Fruit fly (Drosophila melanogaster) whole organism, embryonic: Measurements from ENCODE around the gene CG31661.

ENCODE experiments used
- CG16779 ChIP-seq: fragments of 200-800 bp; sonication (Bioruptor generic); IDR thresholded peaks from 2 replicates; pipeline ENCODE4 v1.3.6; 2022; ENCODE audit warnings: missing biosample characterization, missing genetic modification characterization
- Dek ChIP-seq: fragments of 200-800 bp; sonication (Bioruptor generic); optimal IDR thresholded peaks from 3 replicates; lab custom pipeline; 2019; ENCODE audit warnings: missing biosample characterization, mild to moderate bottlenecking, missing genetic modification characterization, moderate library complexity
- NC2β ChIP-seq: fragments of 200-800 bp; sonication (Bioruptor generic); optimal IDR thresholded peaks from 2 replicates; lab custom pipeline; 2016; ENCODE audit warnings: missing biosample characterization, missing genetic modification characterization
- fru ChIP-seq: fragments of >200 bp; optimal IDR thresholded peaks from 2 replicates; lab custom pipeline; 2017
- odd ChIP-seq: fragments of 200-800 bp; sonication (Bioruptor generic); optimal IDR thresholded peaks from 2 replicates; lab custom pipeline; 2017; ENCODE audit warnings: missing biosample characterization, mild to moderate bottlenecking, missing genetic modification characterization
- shn ChIP-seq: fragments of 200-800 bp; sonication (Bioruptor generic); optimal IDR thresholded peaks from 3 replicates; lab custom pipeline; 2016; ENCODE audit warnings: missing biosample characterization, missing genetic modification characterization
- ssp ChIP-seq: fragments of 200-800 bp; sonication (Bioruptor generic); IDR thresholded peaks from 2 replicates; pipeline ENCODE4 v1.3.6; 2022; ENCODE audit warnings: missing biosample characterization, missing genetic modification characterization
- twi ChIP-seq: fragments of 200-800 bp; optimal IDR thresholded peaks from 2 replicates; lab custom pipeline; 2019; ENCODE audit warnings: missing biosample characterization, mild to moderate bottlenecking, missing genetic modification characterization, moderate library complexity

dm6 chr2L:1547860-1548259, 50.8 kb downstream of the CG31661 start:
- TF ChIP-seq shn (GFP tag; lab: Kevin White, UChicago) (no peak), Dek (tag; lab: Kevin White, UChicago) (no peak), NC2β (GFP tag; lab: Kevin White, UChicago) (no peak), CG16779 (GFP tag; lab: Robert Waterston, UW) (no peak), fru (no peak), twi (tag; lab: Kevin White, UChicago) (no peak), ssp (GFP tag; lab: Robert Waterston, UW) (no peak), odd (GFP tag; lab: Kevin White, UChicago) (no peak)
